Fruit fly (Drosophila melanogaster) whole organism, embryonic: ENCODE measurements around the gene CG32066.

ENCODE experiments used
- CG10209 ChIP-seq: fragments of 200-800 bp; sonication (Bioruptor generic); optimal IDR thresholded peaks from 3 replicates; lab custom pipeline; 2017; ENCODE audit warnings: missing biosample characterization, mild to moderate bottlenecking, missing genetic modification characterization, missing genetic modification reagents
- CG10321 ChIP-seq: fragments of 200-800 bp; sonication (Bioruptor generic); IDR thresholded peaks from 2 replicates; pipeline ENCODE4 v1.3.6; 2022; ENCODE audit warnings: missing biosample characterization, missing genetic modification characterization
- CG10979 ChIP-seq: fragments of 200-800 bp; sonication (Bioruptor generic); optimal IDR thresholded peaks from 2 replicates; lab custom pipeline; 2018; ENCODE audit warnings: missing biosample characterization, mild to moderate bottlenecking, missing genetic modification characterization, moderate library complexity
- CG1792 ChIP-seq: fragments of 200-800 bp; sonication (Bioruptor generic); optimal IDR thresholded peaks from 2 replicates; lab custom pipeline; 2016; ENCODE audit warnings: missing biosample characterization, missing genetic modification characterization
- CG18262 ChIP-seq: fragments of 200-800 bp; optimal IDR thresholded peaks from 3 replicates; lab custom pipeline; 2019; ENCODE audit warnings: missing biosample characterization, mild to moderate bottlenecking, missing genetic modification characterization, moderate library complexity
- CG2129 ChIP-seq: fragments of 200-800 bp; sonication (Bioruptor generic); IDR thresholded peaks from 2 replicates; pipeline ENCODE4 v1.3.6; 2022; ENCODE audit warnings: missing biosample characterization, missing genetic modification characterization; ENCODE audit not compliant: partially characterized antibody
- CG2889 ChIP-seq: fragments of 200-800 bp; sonication (Bioruptor generic); IDR thresholded peaks from 3 replicates; pipeline ENCODE4 v1.3.6; 2022; ENCODE audit warnings: missing biosample characterization, missing genetic modification characterization
- CG30403 ChIP-seq: fragments of 200-800 bp; sonication (Bioruptor generic); optimal IDR thresholded peaks from 3 replicates; lab custom pipeline; 2016; ENCODE audit warnings: missing biosample characterization, missing genetic modification characterization
- CG34224 ChIP-seq: fragments of 200-800 bp; sonication (Bioruptor generic); IDR thresholded peaks from 3 replicates; pipeline ENCODE4 v1.3.6; 2022; ENCODE audit warnings: missing biosample characterization, missing genetic modification characterization; ENCODE audit not compliant: partially characterized antibody
- CG34376 ChIP-seq: fragments of 200-800 bp; sonication (Bioruptor generic); optimal IDR thresholded peaks from 2 replicates; lab custom pipeline; 2018; ENCODE audit warnings: missing biosample characterization, mild to moderate bottlenecking, missing genetic modification characterization
- CG6272 ChIP-seq: fragments of 200-800 bp; sonication (Bioruptor generic); IDR thresholded peaks from 2 replicates; pipeline ENCODE4 v1.3.6; 2022; ENCODE audit warnings: missing biosample characterization, missing genetic modification characterization
- CG6654 ChIP-seq: fragments of 200-800 bp; sonication (Bioruptor generic); optimal IDR thresholded peaks from 2 replicates; lab custom pipeline; 2017; ENCODE audit warnings: missing biosample characterization, mild to moderate bottlenecking, missing genetic modification characterization
- CG9932 ChIP-seq: fragments of 200-800 bp; sonication (Bioruptor generic); IDR thresholded peaks from 2 replicates; pipeline ENCODE4 v1.3.6; 2022; ENCODE audit warnings: missing biosample characterization, missing genetic modification characterization
- D ChIP-seq, 2 experiments: fragments of 200-800 bp in 1 of 2; fragments of >200 bp in 1 of 2; sonication (Bioruptor generic) in 1 of 2; optimal IDR thresholded peaks; 2 replicates in 1 of 2; 3 replicates in 1 of 2; lab custom pipeline; 2017; ENCODE audit warnings: mild to moderate bottlenecking in 1 of 2, missing biosample characterization in 1 of 2, missing genetic modification characterization in 1 of 2, missing genetic modification reagents in 1 of 2
- Dll ChIP-seq: fragments of 200-800 bp; sonication (Bioruptor generic); IDR thresholded peaks from 4 replicates; pipeline ENCODE4 v1.3.6; 2022; ENCODE audit warnings: missing biosample characterization, missing genetic modification characterization; ENCODE audit not compliant: partially characterized antibody
- Drgx ChIP-seq: fragments of 200-800 bp; sonication (Bioruptor generic); IDR thresholded peaks from 2 replicates; pipeline ENCODE4 v1.3.6; 2022; ENCODE audit warnings: missing biosample characterization, missing genetic modification characterization
- E2f2 ChIP-seq: fragments of 200-800 bp; sonication (Bioruptor generic); IDR thresholded peaks from 2 replicates; pipeline ENCODE4 v1.3.6; 2022; ENCODE audit warnings: missing biosample characterization, missing genetic modification characterization
- Elba2 ChIP-seq: fragments of 200-800 bp; sonication (Bioruptor generic); optimal IDR thresholded peaks from 3 replicates; lab custom pipeline; 2016; ENCODE audit warnings: missing biosample characterization, missing genetic modification characterization
- Ets97D ChIP-seq: fragments of 200-800 bp; sonication (Bioruptor generic); optimal IDR thresholded peaks from 3 replicates; lab custom pipeline; 2016; ENCODE audit warnings: missing biosample characterization, missing genetic modification characterization
- HHEX ChIP-seq: fragments of 200-800 bp; sonication (Bioruptor generic); optimal IDR thresholded peaks from 3 replicates; lab custom pipeline; 2017; ENCODE audit warnings: missing biosample characterization, mild to moderate bottlenecking, missing genetic modification characterization, missing genetic modification reagents
- HLHmδ ChIP-seq: fragments of 200-800 bp; sonication (Bioruptor generic); optimal IDR thresholded peaks from 2 replicates; lab custom pipeline; 2018; ENCODE audit warnings: missing biosample characterization, mild to moderate bottlenecking, missing genetic modification characterization, moderate library complexity
- Mad ChIP-seq: fragments of 200-800 bp; sonication (Bioruptor generic); optimal IDR thresholded peaks from 2 replicates; lab custom pipeline; 2016; ENCODE audit warnings: missing biosample characterization, missing genetic modification characterization
- TFAM ChIP-seq: fragments of 200-800 bp; sonication (Bioruptor generic); optimal IDR thresholded peaks from 2 replicates; lab custom pipeline; 2017; ENCODE audit warnings: missing biosample characterization, missing genetic modification characterization, inconsistent platforms
- Vsx1 ChIP-seq: fragments of 200-800 bp; sonication (Bioruptor generic); optimal IDR thresholded peaks from 2 replicates; lab custom pipeline; 2017; ENCODE audit warnings: missing biosample characterization, mild to moderate bottlenecking, missing genetic modification characterization, missing genetic modification reagents
- Xrp1 ChIP-seq: fragments of 200-800 bp; sonication (Bioruptor generic); IDR thresholded peaks from 2 replicates; pipeline ENCODE4 v1.3.6; 2022; ENCODE audit warnings: missing biosample characterization, missing genetic modification characterization
- ap ChIP-seq: fragments of 200-800 bp; sonication (Bioruptor generic); IDR thresholded peaks from 2 replicates; pipeline ENCODE4 v1.3.6; 2022; ENCODE audit warnings: missing biosample characterization, missing genetic modification characterization
- chif ChIP-seq, 2 experiments: fragments of 200-800 bp; sonication (Bioruptor generic); optimal IDR thresholded peaks; 3 replicates each; lab custom pipeline; 2016; ENCODE audit warnings: missing biosample characterization in 2 of 2, missing genetic modification characterization in 2 of 2
- dmrt11E ChIP-seq: fragments of 200-800 bp; sonication (Bioruptor generic); optimal IDR thresholded peaks from 3 replicates; lab custom pipeline; 2018; ENCODE audit warnings: missing biosample characterization, mild to moderate bottlenecking, missing genetic modification characterization, moderate library complexity
- en ChIP-seq: fragments of 200-800 bp; sonication (Bioruptor generic); optimal IDR thresholded peaks from 2 replicates; lab custom pipeline; 2016; ENCODE audit warnings: missing biosample characterization, missing genetic modification characterization
- ewg ChIP-seq: fragments of 200-800 bp; sonication (Bioruptor generic); optimal IDR thresholded peaks from 3 replicates; lab custom pipeline; 2017; ENCODE audit warnings: mild to moderate bottlenecking, missing biosample characterization, missing genetic modification reagents, missing genetic modification characterization
- exex ChIP-seq: fragments of 200-800 bp; sonication (Bioruptor generic); optimal IDR thresholded peaks from 4 replicates; lab custom pipeline; 2018; ENCODE audit warnings: missing biosample characterization, mild to moderate bottlenecking, missing genetic modification characterization, moderate library complexity
- gcm2 ChIP-seq: fragments of 200-800 bp; sonication (Bioruptor generic); optimal IDR thresholded peaks from 2 replicates; lab custom pipeline; 2016; ENCODE audit warnings: missing biosample characterization, missing genetic modification characterization
- grn ChIP-seq: fragments of 200-800 bp; sonication (Bioruptor generic); optimal IDR thresholded peaks from 3 replicates; lab custom pipeline; 2017; ENCODE audit warnings: missing biosample characterization, missing genetic modification characterization
- gsb ChIP-seq: fragments of 200-800 bp; sonication (Bioruptor generic); IDR thresholded peaks from 2 replicates; pipeline ENCODE4 v1.3.6; 2022; ENCODE audit warnings: missing biosample characterization, missing genetic modification characterization
- hb ChIP-seq: fragments of 200-800 bp; sonication (Bioruptor generic); IDR thresholded peaks from 3 replicates; pipeline ENCODE4 v1.3.6; 2022; ENCODE audit warnings: missing biosample characterization, missing genetic modification characterization; ENCODE audit not compliant: partially characterized antibody
- jumu ChIP-seq: fragments of 200-800 bp; sonication (Bioruptor generic); optimal IDR thresholded peaks from 3 replicates; lab custom pipeline; 2016; ENCODE audit warnings: missing biosample characterization, missing genetic modification characterization
- kah ChIP-seq: fragments of 200-800 bp; sonication (Bioruptor generic); optimal IDR thresholded peaks from 2 replicates; lab custom pipeline; 2018; ENCODE audit warnings: missing biosample characterization, mild to moderate bottlenecking, missing genetic modification characterization
- ken ChIP-seq: fragments of 200-800 bp; sonication (Bioruptor generic); IDR thresholded peaks from 3 replicates; pipeline ENCODE4 v1.3.6; 2022; ENCODE audit warnings: missing biosample characterization, missing genetic modification characterization
- lola ChIP-seq, 3 experiments: fragments of >200 bp in 2 of 3; fragments of 200-800 bp in 1 of 3; sonication (Bioruptor generic) in 1 of 3; optimal IDR thresholded peaks; 2 replicates each; lab custom pipeline; 2017 to 2019; ENCODE audit warnings: missing biosample characterization in 3 of 3, missing genetic modification characterization in 3 of 3, mild to moderate bottlenecking in 1 of 3, moderate library complexity in 1 of 3
- maf-S ChIP-seq: fragments of 200-800 bp; sonication (Bioruptor generic); optimal IDR thresholded peaks from 2 replicates; lab custom pipeline; 2016; ENCODE audit warnings: missing biosample characterization, missing genetic modification characterization
- pb ChIP-seq: fragments of 200-800 bp; sonication (Bioruptor generic); optimal IDR thresholded peaks from 3 replicates; lab custom pipeline; 2016; ENCODE audit warnings: missing biosample characterization, missing genetic modification characterization
- sim ChIP-seq: fragments of 200-800 bp; sonication (Bioruptor generic); IDR thresholded peaks from 2 replicates; pipeline ENCODE4 v1.3.6; 2022; ENCODE audit warnings: missing biosample characterization, missing genetic modification characterization
- slou ChIP-seq: fragments of 200-800 bp; sonication (Bioruptor generic); optimal IDR thresholded peaks from 3 replicates; lab custom pipeline; 2016; ENCODE audit warnings: missing biosample characterization, missing genetic modification characterization
- sr ChIP-seq: fragments of 200-800 bp; sonication (Bioruptor generic); IDR thresholded peaks from 3 replicates; pipeline ENCODE4 v1.3.6; 2022; ENCODE audit warnings: missing biosample characterization, missing genetic modification characterization
- trem ChIP-seq: fragments of 200-800 bp; optimal IDR thresholded peaks from 3 replicates; lab custom pipeline; 2019; ENCODE audit warnings: missing biosample characterization, mild to moderate bottlenecking, missing genetic modification characterization, moderate library complexity
- tx ChIP-seq: fragments of 200-800 bp; sonication (Bioruptor generic); optimal IDR thresholded peaks from 2 replicates; lab custom pipeline; 2016; ENCODE audit warnings: missing biosample characterization, missing genetic modification characterization
- usp ChIP-seq: fragments of >200 bp; optimal IDR thresholded peaks from 2 replicates; lab custom pipeline; 2017; ENCODE audit warnings: missing biosample characterization, missing genetic modification characterization
- wdn ChIP-seq: fragments of 200-800 bp; sonication (Bioruptor generic); IDR thresholded peaks from 2 replicates; pipeline ENCODE4 v1.3.6; 2022; ENCODE audit warnings: missing biosample characterization, missing genetic modification characterization
- zfh1 ChIP-seq: fragments of 200-800 bp; sonication (Bioruptor generic); IDR thresholded peaks from 3 replicates; pipeline ENCODE4 v1.3.6; 2022; ENCODE audit warnings: missing biosample characterization, missing genetic modification characterization

The CG32066 gene

dm6 chr3L:10660744-10661589 lies at the start of gene CG32066, which contains the start of gene CG8003 (continued):
- peak; percentile 95 for TF ChIP-seq Elba2
- TF ChIP-seq ap (GFP tag; lab: Robert Waterston, UW) = no peak
- no peak for TF ChIP-seq jumu (GFP tag; lab: Kevin White, UChicago)
- TF ChIP-seq wdn (GFP tag; lab: Robert Waterston, UW) = no peak
- TF ChIP-seq gsb (GFP tag; lab: Robert Waterston, UW) = no peak
- no peak for TF ChIP-seq gcm2 (GFP tag; lab: Kevin White, UChicago)
- peak; percentile 91 for TF ChIP-seq CG34224
- TF ChIP-seq exex (tag; lab: Kevin White, UChicago) = peak; percentile 15
- peak; percentile 30 for TF ChIP-seq HHEX (GFP tag; lab: Kevin White, UChicago)
- TF ChIP-seq Vsx1 (GFP tag; lab: Kevin White, UChicago) = no peak
- no peak; the same call in 1 of the 2 replicates for TF ChIP-seq CG6272
- no peak for TF ChIP-seq usp
- peak; percentile 64 for TF ChIP-seq CG30403 (GFP tag; lab: Kevin White, UChicago)
- TF ChIP-seq trem = peak; percentile 50
- TF ChIP-seq zfh1 = peak; percentile 51; the same call in 2 of the 3 replicates
- TF ChIP-seq grn = peak; percentile 53
- peak; percentile 14; the same call in 1 of the 2 replicates for TF ChIP-seq E2f2
- peak; percentile 81 for TF ChIP-seq CG2129
- peak; percentile 55 for TF ChIP-seq CG18262 (tag; lab: Kevin White, UChicago)
- TF ChIP-seq CG9932 (GFP tag; lab: Robert Waterston, UW) = peak; percentile 74
- TF ChIP-seq en (GFP tag; lab: Kevin White, UChicago) = no peak
- peak; percentile 86 for TF ChIP-seq CG34376 (GFP tag; lab: Kevin White, UChicago)
- no peak for TF ChIP-seq chif (GFP tag; optimal IDR thresholded peaks at IDR 0.05; lab: Kevin White, UChicago)
- no peak for TF ChIP-seq pb (GFP tag; lab: Kevin White, UChicago)
- peak; percentile 28; the same call in 1 of the 3 replicates for TF ChIP-seq ken (GFP tag; lab: Robert Waterston, UW)
- peak; percentile 20 for TF ChIP-seq Mad
- TF ChIP-seq HLHmδ (GFP tag; lab: Kevin White, UChicago) = peak; percentile 76
- TF ChIP-seq ewg (GFP tag; lab: Kevin White, UChicago) = no peak
- peak; percentile 5 for TF ChIP-seq Ets97D (GFP tag; lab: Kevin White, UChicago)
- TF ChIP-seq sr (GFP tag; lab: Robert Waterston, UW) = no peak
- TF ChIP-seq CG10979 (tag; lab: Kevin White, UChicago) = no peak
- TF ChIP-seq kah = peak; percentile 49
- peak; percentile 48 for TF ChIP-seq dmrt11E
- TF ChIP-seq Xrp1 (GFP tag; lab: Robert Waterston, UW) = no peak
- no peak for TF ChIP-seq CG2889 (GFP tag; lab: Robert Waterston, UW)
- no peak for TF ChIP-seq Drgx (GFP tag; lab: Robert Waterston, UW)
- no peak; the same call in 2 of the 3 replicates for TF ChIP-seq hb (GFP tag; lab: Robert Waterston, UW)
- no peak for TF ChIP-seq sim
- peak; percentile 94 for TF ChIP-seq Dll (GFP tag; lab: Robert Waterston, UW)
- TF ChIP-seq CG10209 (GFP tag; lab: Kevin White, UChicago) = peak; percentile 11
- no peak for TF ChIP-seq slou
- no peak for TF ChIP-seq maf-S (GFP tag; lab: Kevin White, UChicago)
- no peak; the same call in 1 of the 2 replicates for TF ChIP-seq CG10321
- no peak for TF ChIP-seq tx (GFP tag; lab: Kevin White, UChicago)
- no peak for TF ChIP-seq CG6654 (GFP tag; lab: Kevin White, UChicago)
- TF ChIP-seq D (optimal IDR thresholded peaks at IDR 0.05; lab: Kevin White, UChicago) = no peak
- no peak for TF ChIP-seq D (GFP tag; optimal IDR thresholded peaks at IDR 0.05; lab: Kevin White, UChicago)
- TF ChIP-seq lola (GFP tag; optimal IDR thresholded peaks at IDR 0.05; lab: Kevin White, UChicago) = peak in 1 of 3 experiments; percentile 58
- TF ChIP-seq CG1792 (GFP tag; lab: Kevin White, UChicago) = no peak
- no peak for TF ChIP-seq TFAM (GFP tag; lab: Kevin White, UChicago)
